Worm (Caenorhabditis elegans) whole organism, L3 larva: ENCODE measurements around the gene T14F9.2.

ENCODE experiments used
- elt-1 ChIP-seq: fragments of 150-350 bp; optimal IDR thresholded peaks from 2 replicates; lab custom pipeline; 2014; ENCODE audit warnings: missing biosample characterization, missing genetic modification characterization
- elt-2 ChIP-seq: sonication (generic microtip); optimal IDR thresholded peaks from 2 replicates; lab custom pipeline; 2016; ENCODE audit warnings: missing genetic modification reagents, mild to moderate bottlenecking, missing genetic modification characterization, missing compliant biosample characterization
- tbx-2 ChIP-seq: sonication (generic microtip); optimal IDR thresholded peaks from 2 replicates; lab custom pipeline; 2016; ENCODE audit warnings: mild to moderate bottlenecking, missing genetic modification characterization, missing compliant biosample characterization

- TF ChIP-seq elt-2 (tag; lab: Kevin White, UChicago): peak; percentile 13
- TF ChIP-seq tbx-2 (tag; lab: Kevin White, UChicago): no peak
- no peak for TF ChIP-seq elt-1
Measured at ce11 chrX:2213400-2214362, 20.4 kb upstream of the T14F9.2 start.
